Worm (Caenorhabditis elegans): ENCODE measurements around the gene mex-5.

ce11 chrIV:13374918-13375317 is 21.4 kb downstream of the mex-5 start:
- no peak for TF ChIP-seq gmeb-2 (tag; optimal IDR thresholded peaks at IDR 0.05)
- TF ChIP-seq unc-86 (tag; optimal IDR thresholded peaks at IDR 0.05) = no peak
- no peak for TF ChIP-seq sdc-2 (tag; optimal IDR thresholded peaks at IDR 0.05)
- TF ChIP-seq nhr-11 (tag; optimal IDR thresholded peaks at IDR 0.05) = no peak
- TF ChIP-seq sox-4 (tag; optimal IDR thresholded peaks at IDR 0.05) = no peak
- no peak for TF ChIP-seq ets-4 (tag; optimal IDR thresholded peaks at IDR 0.05)
- TF ChIP-seq syd-9 (tag; optimal IDR thresholded peaks at IDR 0.05) = no peak
- TF ChIP-seq ama-1 (optimal IDR thresholded peaks at IDR 0.05) = no peak
- TF ChIP-seq ref-2 (tag; optimal IDR thresholded peaks at IDR 0.05) = no peak

Measured in whole organism, late embryonic.